Fruit fly (Drosophila melanogaster) whole organism, adult: Measurements from ENCODE around the gene Eig71Eb.

ENCODE experiments used
- CG11617 ChIP-seq: fragments of 200-800 bp; sonication (Bioruptor generic); optimal IDR thresholded peaks from 2 replicates; lab custom pipeline; 2017; ENCODE audit warnings: mild to moderate bottlenecking, missing biosample characterization, missing genetic modification reagents, missing genetic modification characterization
- CG14711 ChIP-seq: fragments of 200-800 bp; sonication (Bioruptor generic); optimal IDR thresholded peaks from 2 replicates; lab custom pipeline; 2018; ENCODE audit warnings: missing biosample characterization, mild to moderate bottlenecking, missing genetic modification characterization, moderate library complexity
- CG5204 ChIP-seq: fragments of 200-800 bp; sonication (Bioruptor generic); optimal IDR thresholded peaks from 2 replicates; lab custom pipeline; 2016; ENCODE audit warnings: missing biosample characterization, missing genetic modification characterization
- CG7045 ChIP-seq: fragments of 200-800 bp; sonication (Bioruptor generic); optimal IDR thresholded peaks from 2 replicates; lab custom pipeline; 2017; ENCODE audit warnings: missing biosample characterization, mild to moderate bottlenecking, missing genetic modification characterization
- Hr96 ChIP-seq: fragments of 200-800 bp; sonication (Bioruptor generic); optimal IDR thresholded peaks from 2 replicates; lab custom pipeline; 2016; ENCODE audit warnings: missing biosample characterization, missing genetic modification characterization
- Mnt ChIP-seq: fragments of 200-800 bp; sonication (Bioruptor generic); optimal IDR thresholded peaks from 2 replicates; lab custom pipeline; 2016; ENCODE audit warnings: missing biosample characterization, mild to moderate bottlenecking, missing genetic modification characterization
- cic ChIP-seq: fragments of 200-800 bp; sonication (Bioruptor generic); optimal IDR thresholded peaks from 2 replicates; lab custom pipeline; 2017; ENCODE audit warnings: missing biosample characterization, mild to moderate bottlenecking, missing genetic modification characterization, moderate library complexity
- kay ChIP-seq: fragments of 200-800 bp; sonication (Bioruptor generic); peaks from one replicate; lab custom pipeline; 2016; ENCODE audit warnings: missing biosample characterization, missing genetic modification characterization, borderline replicate concordance
- ovo ChIP-seq: fragments of 200-800 bp; sonication (Bioruptor generic); optimal IDR thresholded peaks from 2 replicates; lab custom pipeline; 2016; ENCODE audit warnings: missing biosample characterization, missing genetic modification characterization
- pad ChIP-seq: fragments of 200-800 bp; sonication (Bioruptor generic); optimal IDR thresholded peaks from 3 replicates; lab custom pipeline; 2017; ENCODE audit warnings: missing biosample characterization, missing genetic modification characterization, mild to moderate bottlenecking, moderate library complexity, missing genetic modification reagents
- tj ChIP-seq: fragments of 200-800 bp; sonication (Bioruptor generic); optimal IDR thresholded peaks from 3 replicates; lab custom pipeline; 2017; ENCODE audit warnings: missing biosample characterization, mild to moderate bottlenecking, missing genetic modification characterization, moderate library complexity
- toe ChIP-seq: fragments of 200-800 bp; sonication (Bioruptor generic); optimal IDR thresholded peaks from 2 replicates; lab custom pipeline; 2016; ENCODE audit warnings: missing biosample characterization, missing genetic modification characterization

DNA sequence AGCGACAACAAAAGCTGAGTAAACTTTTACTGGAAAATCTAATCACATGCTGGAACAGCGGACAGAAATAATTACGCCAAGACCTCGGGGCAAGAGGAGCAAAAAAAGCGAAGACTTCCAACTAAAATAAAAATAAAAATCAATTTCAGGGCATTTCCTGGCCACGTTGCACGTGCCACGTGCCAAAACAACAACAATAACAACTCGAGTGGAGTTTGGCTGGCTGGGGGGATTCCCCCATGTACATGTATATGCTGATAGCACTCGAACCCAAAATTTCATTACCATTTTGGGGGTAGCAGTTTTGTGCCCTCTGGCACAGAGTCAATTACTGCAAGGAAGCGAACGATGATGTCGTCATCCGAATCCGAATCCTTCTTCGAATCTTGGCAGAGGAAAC, 12.8 kb downstream of the Eig71Eb start:
- TF ChIP-seq toe (GFP tag; lab: Kevin White, UChicago) (no peak), Hr96 (GFP tag; lab: Kevin White, UChicago) (no peak), CG7045 (no peak), CG11617 (no peak), pad (GFP tag; lab: Kevin White, UChicago) (no peak), CG5204 (no peak), Mnt (GFP tag; lab: Kevin White, UChicago) (no peak), kay (no peak), cic (GFP tag; lab: Kevin White, UChicago) (no peak), CG14711 (tag; lab: Kevin White, UChicago) (no peak), tj (no peak), ovo (no peak)
